Fruit fly (Drosophila melanogaster) whole organism, embryonic: Measurements from ENCODE around the gene Rrp1.

ENCODE experiments used
- ATbp ChIP-seq: fragments of 200-800 bp; sonication (Bioruptor generic); optimal IDR thresholded peaks from 2 replicates; lab custom pipeline; 2017; ENCODE audit warnings: missing biosample characterization, mild to moderate bottlenecking, missing genetic modification characterization, missing genetic modification reagents
- Atf6 ChIP-seq: fragments of 200-800 bp; sonication (Bioruptor generic); IDR thresholded peaks from 2 replicates; pipeline ENCODE4 v1.3.6; 2022; ENCODE audit warnings: missing biosample characterization, missing genetic modification characterization
- B-H1 ChIP-seq: fragments of 200-800 bp; sonication (Bioruptor generic); IDR thresholded peaks from 3 replicates; pipeline ENCODE4 v1.3.6; 2022; ENCODE audit warnings: missing biosample characterization, missing genetic modification characterization
- CG10209 ChIP-seq: fragments of 200-800 bp; sonication (Bioruptor generic); optimal IDR thresholded peaks from 3 replicates; lab custom pipeline; 2017; ENCODE audit warnings: missing biosample characterization, mild to moderate bottlenecking, missing genetic modification characterization, missing genetic modification reagents
- CG10274 ChIP-seq: fragments of 200-800 bp; sonication (Bioruptor generic); optimal IDR thresholded peaks from 3 replicates; lab custom pipeline; 2017; ENCODE audit warnings: missing biosample characterization, mild to moderate bottlenecking, missing genetic modification characterization
- CG10565 ChIP-seq: fragments of 200-800 bp; sonication (Bioruptor generic); optimal IDR thresholded peaks from 3 replicates; lab custom pipeline; 2016; ENCODE audit warnings: missing biosample characterization, mild to moderate bottlenecking, missing genetic modification characterization
- CG11560 ChIP-seq: fragments of 200-800 bp; sonication (Bioruptor generic); IDR thresholded peaks from 3 replicates; pipeline ENCODE4 v1.3.6; 2022; ENCODE audit warnings: missing biosample characterization, missing genetic modification characterization
- CG11696 ChIP-seq: fragments of 200-800 bp; sonication (Bioruptor generic); IDR thresholded peaks from 2 replicates; pipeline ENCODE4 v1.3.6; 2022; ENCODE audit warnings: missing biosample characterization, missing genetic modification characterization
- CG11723 ChIP-seq: fragments of 200-800 bp; sonication (Bioruptor generic); optimal IDR thresholded peaks from 2 replicates; lab custom pipeline; 2017; ENCODE audit warnings: missing biosample characterization, mild to moderate bottlenecking, missing genetic modification characterization
- CG12769 ChIP-seq: fragments of 200-800 bp; sonication (Bioruptor generic); optimal IDR thresholded peaks from 2 replicates; lab custom pipeline; 2019; ENCODE audit warnings: missing biosample characterization, mild to moderate bottlenecking, missing genetic modification characterization, moderate library complexity
- CG13287 ChIP-seq: fragments of 200-800 bp; sonication (Bioruptor generic); IDR thresholded peaks from 2 replicates; pipeline ENCODE4 v1.3.6; 2022; ENCODE audit warnings: missing biosample characterization, missing genetic modification characterization; ENCODE audit not compliant: partially characterized antibody
- CG13424 ChIP-seq: fragments of 200-800 bp; sonication (Bioruptor generic); optimal IDR thresholded peaks from 2 replicates; lab custom pipeline; 2019; ENCODE audit warnings: missing biosample characterization, mild to moderate bottlenecking, missing genetic modification characterization, moderate library complexity
- CG13775 ChIP-seq: fragments of 200-800 bp; sonication (Bioruptor generic); optimal IDR thresholded peaks from 3 replicates; lab custom pipeline; 2017; ENCODE audit warnings: missing biosample characterization, mild to moderate bottlenecking, missing genetic modification characterization
- CG14710 ChIP-seq: fragments of 200-800 bp; sonication (Bioruptor generic); optimal IDR thresholded peaks from 3 replicates; lab custom pipeline; 2019; ENCODE audit warnings: missing biosample characterization, mild to moderate bottlenecking, missing genetic modification characterization, moderate library complexity
- CG14965 ChIP-seq: fragments of 200-800 bp; sonication (Bioruptor generic); optimal IDR thresholded peaks from 2 replicates; lab custom pipeline; 2016; ENCODE audit warnings: missing biosample characterization, missing genetic modification characterization, borderline replicate concordance
- CG15696 ChIP-seq: fragments of 200-800 bp; sonication (Bioruptor generic); optimal IDR thresholded peaks from 2 replicates; lab custom pipeline; 2019; ENCODE audit warnings: missing biosample characterization, mild to moderate bottlenecking, missing genetic modification characterization, moderate library complexity
- CG1602 ChIP-seq: fragments of 200-800 bp; sonication (Bioruptor generic); optimal IDR thresholded peaks from 3 replicates; lab custom pipeline; 2016; ENCODE audit warnings: missing biosample characterization, missing genetic modification characterization
- CG1603 ChIP-seq: fragments of 200-800 bp; sonication (Bioruptor generic); optimal IDR thresholded peaks from 2 replicates; lab custom pipeline; 2019; ENCODE audit warnings: missing biosample characterization, mild to moderate bottlenecking, missing genetic modification characterization, moderate library complexity
- CG17385 ChIP-seq: fragments of 200-800 bp; sonication (Bioruptor generic); optimal IDR thresholded peaks from 3 replicates; lab custom pipeline; 2018; ENCODE audit warnings: missing biosample characterization, mild to moderate bottlenecking, missing genetic modification characterization
- CG2889 ChIP-seq: fragments of 200-800 bp; sonication (Bioruptor generic); IDR thresholded peaks from 3 replicates; pipeline ENCODE4 v1.3.6; 2022; ENCODE audit warnings: missing biosample characterization, missing genetic modification characterization
- CG30020 ChIP-seq: fragments of 200-800 bp; optimal IDR thresholded peaks from 2 replicates; lab custom pipeline; 2019; ENCODE audit warnings: missing biosample characterization, mild to moderate bottlenecking, missing genetic modification characterization, moderate library complexity
- CG31388 ChIP-seq: fragments of 200-800 bp; sonication (Bioruptor generic); optimal IDR thresholded peaks from 2 replicates; lab custom pipeline; 2016; ENCODE audit warnings: missing biosample characterization, missing genetic modification characterization
- CG3281 ChIP-seq: fragments of 200-800 bp; sonication (Bioruptor generic); optimal IDR thresholded peaks from 3 replicates; lab custom pipeline; 2017; ENCODE audit warnings: missing biosample characterization, mild to moderate bottlenecking, missing genetic modification characterization
- CG4424 ChIP-seq: fragments of 200-800 bp; sonication (Bioruptor generic); optimal IDR thresholded peaks from 3 replicates; lab custom pipeline; 2016; ENCODE audit warnings: missing biosample characterization, missing genetic modification characterization
- CG6765 ChIP-seq: fragments of 200-800 bp; sonication (Bioruptor generic); optimal IDR thresholded peaks from 3 replicates; lab custom pipeline; 2017; ENCODE audit warnings: missing biosample characterization, mild to moderate bottlenecking, missing genetic modification characterization
- CG7271 ChIP-seq: fragments of 200-800 bp; sonication (Bioruptor generic); optimal IDR thresholded peaks from 2 replicates; lab custom pipeline; 2018; ENCODE audit warnings: missing biosample characterization, mild to moderate bottlenecking, missing genetic modification characterization, moderate library complexity
- CG8478 ChIP-seq: fragments of >200 bp; optimal IDR thresholded peaks from 2 replicates; lab custom pipeline; 2018
- CG9876 ChIP-seq: fragments of 200-800 bp; sonication (Bioruptor generic); optimal IDR thresholded peaks from 2 replicates; lab custom pipeline; 2016; ENCODE audit warnings: missing biosample characterization, missing genetic modification characterization
- Dbx ChIP-seq: fragments of 200-800 bp; sonication (Bioruptor generic); IDR thresholded peaks from 3 replicates; pipeline ENCODE4 v1.3.6; 2022; ENCODE audit warnings: missing biosample characterization, missing genetic modification characterization
- GATAe ChIP-seq: fragments of 200-800 bp; sonication (Bioruptor generic); conservative IDR thresholded peaks from 2 replicates; pipeline ENCODE4 v1.3.6; 2022; ENCODE audit warnings: missing biosample characterization, missing genetic modification characterization
- NFAT ChIP-seq: fragments of 200-800 bp; sonication (Bioruptor generic); IDR thresholded peaks from 2 replicates; pipeline ENCODE4 v1.3.6; 2022; ENCODE audit warnings: missing biosample characterization, missing genetic modification characterization
- TFAM ChIP-seq: fragments of 200-800 bp; sonication (Bioruptor generic); optimal IDR thresholded peaks from 2 replicates; lab custom pipeline; 2017; ENCODE audit warnings: missing biosample characterization, missing genetic modification characterization, inconsistent platforms
- bab2 ChIP-seq: fragments of 200-800 bp; sonication (Bioruptor generic); optimal IDR thresholded peaks from 2 replicates; lab custom pipeline; 2016; ENCODE audit warnings: missing biosample characterization, missing genetic modification characterization
- bowl ChIP-seq: fragments of 200-800 bp; sonication (Bioruptor generic); IDR thresholded peaks from 2 replicates; pipeline ENCODE4 v1.3.6; 2022; ENCODE audit warnings: missing biosample characterization, missing genetic modification characterization
- chn ChIP-seq: fragments of 200-800 bp; sonication (Bioruptor generic); optimal IDR thresholded peaks from 2 replicates; lab custom pipeline; 2016; ENCODE audit warnings: missing biosample characterization, missing genetic modification characterization
- ci ChIP-seq: fragments of 200-800 bp; sonication (Bioruptor generic); IDR thresholded peaks from 3 replicates; pipeline ENCODE4 v1.3.6; 2022; ENCODE audit warnings: missing biosample characterization, missing genetic modification characterization
- crc ChIP-seq: fragments of 200-800 bp; sonication (Bioruptor generic); optimal IDR thresholded peaks from 2 replicates; lab custom pipeline; 2016; ENCODE audit warnings: missing biosample characterization, missing genetic modification characterization
- h ChIP-seq: fragments of >200 bp; optimal IDR thresholded peaks from 2 replicates; lab custom pipeline; 2017
- ham ChIP-seq: fragments of 200-800 bp; sonication (Bioruptor generic); IDR thresholded peaks from 2 replicates; pipeline ENCODE4 v1.3.6; 2022; ENCODE audit warnings: missing biosample characterization, missing genetic modification characterization
- kah ChIP-seq: fragments of 200-800 bp; sonication (Bioruptor generic); optimal IDR thresholded peaks from 2 replicates; lab custom pipeline; 2018; ENCODE audit warnings: missing biosample characterization, mild to moderate bottlenecking, missing genetic modification characterization
- lbe ChIP-seq: fragments of 200-800 bp; sonication (Bioruptor generic); optimal IDR thresholded peaks from 2 replicates; lab custom pipeline; 2016; ENCODE audit warnings: missing biosample characterization, mild to moderate bottlenecking, missing genetic modification characterization
- luna ChIP-seq: fragments of 200-800 bp; sonication (Bioruptor generic); optimal IDR thresholded peaks from 2 replicates; lab custom pipeline; 2016; ENCODE audit warnings: missing biosample characterization, missing genetic modification characterization
- nerfin-2 ChIP-seq: fragments of 200-800 bp; sonication (Bioruptor generic); IDR thresholded peaks from 2 replicates; pipeline ENCODE4 v1.3.6; 2022; ENCODE audit warnings: missing biosample characterization, missing genetic modification characterization; ENCODE audit not compliant: partially characterized antibody
- nom ChIP-seq: fragments of 200-800 bp; sonication (Bioruptor generic); optimal IDR thresholded peaks from 2 replicates; lab custom pipeline; 2017; ENCODE audit warnings: missing biosample characterization, missing genetic modification characterization, mild to moderate bottlenecking, moderate library complexity, missing genetic modification reagents
- onecut ChIP-seq: fragments of 200-800 bp; sonication (Bioruptor generic); IDR thresholded peaks from 2 replicates; pipeline ENCODE4 v1.3.6; 2022; ENCODE audit warnings: missing biosample characterization, missing genetic modification characterization
- org-1 ChIP-seq: fragments of 200-800 bp; sonication (Bioruptor generic); optimal IDR thresholded peaks from 2 replicates; lab custom pipeline; 2017; ENCODE audit warnings: missing biosample characterization, missing genetic modification characterization
- sd ChIP-seq: fragments of 200-800 bp; sonication (Bioruptor generic); optimal IDR thresholded peaks from 3 replicates; lab custom pipeline; 2018; ENCODE audit warnings: missing biosample characterization, mild to moderate bottlenecking, missing genetic modification characterization, moderate library complexity
- slbo ChIP-seq: fragments of 200-800 bp; sonication (Bioruptor generic); IDR thresholded peaks from 2 replicates; pipeline ENCODE4 v1.3.6; 2022; ENCODE audit warnings: missing biosample characterization, missing genetic modification characterization
- slp2 ChIP-seq: fragments of 200-800 bp; sonication (Bioruptor generic); optimal IDR thresholded peaks from 2 replicates; lab custom pipeline; 2016; ENCODE audit warnings: missing biosample characterization, missing genetic modification characterization
- tio ChIP-seq: fragments of 200-800 bp; sonication (Bioruptor generic); optimal IDR thresholded peaks from 2 replicates; lab custom pipeline; 2017; ENCODE audit warnings: missing biosample characterization, missing genetic modification characterization, inconsistent platforms
- toy ChIP-seq: fragments of 200-800 bp; sonication (Bioruptor generic); IDR thresholded peaks from 2 replicates; pipeline ENCODE4 v1.3.6; 2022; ENCODE audit warnings: missing biosample characterization, missing genetic modification characterization
- zfh1 ChIP-seq: fragments of 200-800 bp; sonication (Bioruptor generic); IDR thresholded peaks from 3 replicates; pipeline ENCODE4 v1.3.6; 2022; ENCODE audit warnings: missing biosample characterization, missing genetic modification characterization

Rrp1 gene

DNA sequence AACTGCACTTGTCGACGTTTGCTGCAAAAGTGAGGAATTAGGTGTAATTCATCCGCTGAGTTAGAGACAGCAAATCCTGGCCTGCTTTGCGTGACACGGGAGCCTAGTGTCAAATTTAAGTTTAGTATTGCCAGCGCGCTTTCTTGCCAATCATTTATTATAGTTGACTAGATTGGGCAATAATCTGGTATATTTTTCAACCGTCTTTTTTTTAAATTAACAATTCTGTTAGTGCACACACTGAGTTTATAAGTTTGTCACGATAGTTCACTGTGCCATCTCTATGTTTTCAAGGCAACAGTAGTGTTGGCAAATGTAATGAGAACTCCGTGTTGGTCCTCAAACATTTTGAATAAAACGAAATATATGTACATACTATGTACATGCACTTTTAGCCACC is 4.5 kb upstream of the Rrp1 start, which contains the start of the genes CG9641 and CG3165 (continued):
- TF ChIP-seq CG13775 (GFP tag; lab: Kevin White, UChicago): peak; percentile 86
- peak; percentile 78 for TF ChIP-seq NFAT (GFP tag; lab: Robert Waterston, UW)
- TF ChIP-seq zfh1 (GFP tag; lab: Robert Waterston, UW): peak; percentile 86
- no peak for TF ChIP-seq h (lab: Kevin White, UChicago)
- peak; percentile 80 for TF ChIP-seq Atf6 (GFP tag; lab: Robert Waterston, UW)
- peak; percentile 89 for TF ChIP-seq lbe (GFP tag; lab: Kevin White, UChicago)
- TF ChIP-seq CG2889 (GFP tag; lab: Robert Waterston, UW): no peak
- peak; percentile 75 for TF ChIP-seq crc (GFP tag; lab: Kevin White, UChicago)
- TF ChIP-seq CG1602 (GFP tag; lab: Kevin White, UChicago): peak; percentile 82
- peak; percentile 80 for TF ChIP-seq ci (GFP tag; lab: Robert Waterston, UW)
- TF ChIP-seq GATAe (GFP tag; lab: Robert Waterston, UW): no peak; the same call in 1 of the 2 replicates
- TF ChIP-seq CG12769 (tag; lab: Kevin White, UChicago): no peak
- peak; percentile 58 for TF ChIP-seq org-1 (GFP tag; lab: Kevin White, UChicago)
- no peak for TF ChIP-seq tio (GFP tag; lab: Kevin White, UChicago)
- TF ChIP-seq toy (GFP tag; lab: Robert Waterston, UW): no peak
- peak; percentile 37 for TF ChIP-seq CG7271
- TF ChIP-seq CG15696: peak; percentile 85
- peak; percentile 68 for TF ChIP-seq kah (GFP tag; lab: Kevin White, UChicago)
- peak; percentile 96 for TF ChIP-seq CG14710 (tag; lab: Kevin White, UChicago)
- peak; percentile 91 for TF ChIP-seq chn (GFP tag; lab: Kevin White, UChicago)
- peak; percentile 79 for TF ChIP-seq CG30020 (tag; lab: Kevin White, UChicago)
- TF ChIP-seq CG11560 (tag; lab: Robert Waterston, UW): peak; percentile 72; the same call in 2 of the 3 replicates
- peak; percentile 76 for TF ChIP-seq CG3281
- TF ChIP-seq bab2 (GFP tag; lab: Kevin White, UChicago): peak; percentile 90
- no peak for TF ChIP-seq CG11723
- TF ChIP-seq CG10274 (GFP tag; lab: Kevin White, UChicago): peak; percentile 17
- TF ChIP-seq B-H1: peak; percentile 62
- peak; percentile 70 for TF ChIP-seq CG10209 (GFP tag; lab: Kevin White, UChicago)
- TF ChIP-seq slbo: peak; percentile 87
- peak; percentile 20; the same call in 1 of the 2 replicates for TF ChIP-seq ham (GFP tag; lab: Robert Waterston, UW)
- no peak for TF ChIP-seq CG11696 (GFP tag; lab: Robert Waterston, UW)
- TF ChIP-seq CG4424: peak; percentile 91
- peak; percentile 53 for TF ChIP-seq CG9876 (GFP tag; lab: Kevin White, UChicago)
- TF ChIP-seq slp2 (GFP tag; lab: Kevin White, UChicago): peak; percentile 82
- TF ChIP-seq nom (GFP tag; lab: Kevin White, UChicago): peak; percentile 73
- TF ChIP-seq CG8478 (lab: Kevin White, UChicago): no peak
- peak; percentile 76 for TF ChIP-seq CG31388 (GFP tag; lab: Kevin White, UChicago)
- peak; percentile 47 for TF ChIP-seq CG6765 (GFP tag; lab: Kevin White, UChicago)
- TF ChIP-seq CG17385 (GFP tag; lab: Kevin White, UChicago): no peak
- TF ChIP-seq onecut (GFP tag; lab: Robert Waterston, UW): peak; percentile 75
- no peak for TF ChIP-seq CG14965 (GFP tag; lab: Kevin White, UChicago)
- peak; percentile 70 for TF ChIP-seq CG10565
- TF ChIP-seq sd (tag; lab: Kevin White, UChicago): peak; percentile 62
- no peak for TF ChIP-seq TFAM (GFP tag; lab: Kevin White, UChicago)
- TF ChIP-seq CG13287 (GFP tag; lab: Robert Waterston, UW): peak; percentile 98
- no peak for TF ChIP-seq bowl (GFP tag; lab: Robert Waterston, UW)
- no peak for TF ChIP-seq ATbp
- peak; percentile 72 for TF ChIP-seq CG1603
- TF ChIP-seq nerfin-2 (GFP tag; lab: Robert Waterston, UW): peak; percentile 88
- peak; percentile 44 for TF ChIP-seq luna (GFP tag; lab: Kevin White, UChicago)
- peak; percentile 86 for TF ChIP-seq Dbx (GFP tag; lab: Robert Waterston, UW)
- TF ChIP-seq CG13424 (tag; lab: Kevin White, UChicago): peak; percentile 86
